Fruit fly (Drosophila melanogaster) whole organism, embryonic: ENCODE data around the gene Helz.

Source experiments
- CG10147 ChIP-seq: fragments of 200-800 bp; sonication (Bioruptor generic); optimal IDR thresholded peaks from 2 replicates; lab custom pipeline; 2019; ENCODE audit warnings: missing biosample characterization, mild to moderate bottlenecking, missing genetic modification characterization, moderate library complexity
- CG1024 ChIP-seq: fragments of 200-800 bp; sonication (Bioruptor generic); IDR thresholded peaks from 2 replicates; pipeline ENCODE4 v1.3.6; 2022; ENCODE audit warnings: missing biosample characterization, missing genetic modification characterization
- CG11456 ChIP-seq: fragments of 200-800 bp; sonication (Bioruptor generic); IDR thresholded peaks from 3 replicates; pipeline ENCODE4 v1.3.6; 2022; ENCODE audit warnings: missing biosample characterization, missing genetic modification characterization
- CG11723 ChIP-seq: fragments of 200-800 bp; sonication (Bioruptor generic); optimal IDR thresholded peaks from 2 replicates; lab custom pipeline; 2017; ENCODE audit warnings: missing biosample characterization, mild to moderate bottlenecking, missing genetic modification characterization
- CG12299 ChIP-seq: fragments of 200-800 bp; sonication (Bioruptor generic); optimal IDR thresholded peaks from 2 replicates; lab custom pipeline; 2018; ENCODE audit warnings: missing biosample characterization, mild to moderate bottlenecking, missing genetic modification characterization
- CG12769 ChIP-seq: fragments of 200-800 bp; sonication (Bioruptor generic); optimal IDR thresholded peaks from 2 replicates; lab custom pipeline; 2019; ENCODE audit warnings: missing biosample characterization, mild to moderate bottlenecking, missing genetic modification characterization, moderate library complexity
- CG13123 ChIP-seq: fragments of 200-800 bp; sonication (Bioruptor generic); optimal IDR thresholded peaks from 2 replicates; lab custom pipeline; 2016; ENCODE audit warnings: missing biosample characterization, missing genetic modification characterization
- CG14965 ChIP-seq: fragments of 200-800 bp; sonication (Bioruptor generic); optimal IDR thresholded peaks from 2 replicates; lab custom pipeline; 2016; ENCODE audit warnings: missing biosample characterization, missing genetic modification characterization, borderline replicate concordance
- CG1529 ChIP-seq: fragments of 200-800 bp; sonication (Bioruptor generic); optimal IDR thresholded peaks from 3 replicates; lab custom pipeline; 2018; ENCODE audit warnings: missing biosample characterization, missing genetic modification characterization
- CG15696 ChIP-seq: fragments of 200-800 bp; sonication (Bioruptor generic); optimal IDR thresholded peaks from 2 replicates; lab custom pipeline; 2019; ENCODE audit warnings: missing biosample characterization, mild to moderate bottlenecking, missing genetic modification characterization, moderate library complexity
- CG1647 ChIP-seq: fragments of 200-800 bp; sonication (Bioruptor generic); optimal IDR thresholded peaks from 3 replicates; lab custom pipeline; 2016; ENCODE audit warnings: missing biosample characterization, missing genetic modification characterization
- CG1792 ChIP-seq: fragments of 200-800 bp; sonication (Bioruptor generic); optimal IDR thresholded peaks from 2 replicates; lab custom pipeline; 2016; ENCODE audit warnings: missing biosample characterization, missing genetic modification characterization
- CG2116 ChIP-seq: fragments of 200-800 bp; sonication (Bioruptor generic); optimal IDR thresholded peaks from 3 replicates; lab custom pipeline; 2018; ENCODE audit warnings: missing biosample characterization, mild to moderate bottlenecking, missing genetic modification characterization
- CG2129 ChIP-seq: fragments of 200-800 bp; sonication (Bioruptor generic); IDR thresholded peaks from 2 replicates; pipeline ENCODE4 v1.3.6; 2022; ENCODE audit warnings: missing biosample characterization, missing genetic modification characterization; ENCODE audit not compliant: partially characterized antibody
- CG2875 ChIP-seq: fragments of 200-800 bp; sonication (Bioruptor generic); optimal IDR thresholded peaks from 2 replicates; lab custom pipeline; 2017; ENCODE audit warnings: missing biosample characterization, mild to moderate bottlenecking, missing genetic modification characterization, missing genetic modification reagents
- CG32532 ChIP-seq: fragments of 200-800 bp; sonication (Bioruptor generic); IDR thresholded peaks from 2 replicates; pipeline ENCODE4 v1.3.6; 2022; ENCODE audit warnings: missing biosample characterization, missing genetic modification characterization
- CG3281 ChIP-seq: fragments of 200-800 bp; sonication (Bioruptor generic); optimal IDR thresholded peaks from 3 replicates; lab custom pipeline; 2017; ENCODE audit warnings: missing biosample characterization, mild to moderate bottlenecking, missing genetic modification characterization
- CG4707 ChIP-seq: fragments of 200-800 bp; sonication (Bioruptor generic); optimal IDR thresholded peaks from 2 replicates; lab custom pipeline; 2018; ENCODE audit warnings: missing biosample characterization, mild to moderate bottlenecking, missing genetic modification characterization, moderate library complexity
- CG9215 ChIP-seq: fragments of 200-800 bp; sonication (Bioruptor generic); IDR thresholded peaks from 2 replicates; pipeline ENCODE4 v1.3.6; 2022; ENCODE audit warnings: missing biosample characterization, missing genetic modification characterization
- CG9876 ChIP-seq: fragments of 200-800 bp; sonication (Bioruptor generic); optimal IDR thresholded peaks from 2 replicates; lab custom pipeline; 2016; ENCODE audit warnings: missing biosample characterization, missing genetic modification characterization
- Dfd ChIP-seq, 2 experiments: fragments of >200 bp; optimal IDR thresholded peaks; 2 replicates each; lab custom pipeline; 2017; ENCODE audit warnings: missing biosample characterization in 2 of 2, missing genetic modification characterization in 2 of 2
- Dip3 ChIP-seq: fragments of 200-800 bp; sonication (Bioruptor generic); optimal IDR thresholded peaks from 3 replicates; lab custom pipeline; 2016; ENCODE audit warnings: missing biosample characterization, missing genetic modification characterization
- H2.0 ChIP-seq: fragments of 200-800 bp; sonication (Bioruptor generic); IDR thresholded peaks from 2 replicates; pipeline ENCODE4 v1.3.6; 2022; ENCODE audit warnings: missing biosample characterization, missing genetic modification characterization
- Hr39 ChIP-seq: fragments of >200 bp; optimal IDR thresholded peaks from 2 replicates; lab custom pipeline; 2017
- Hr51 ChIP-seq, 2 experiments: fragments of 200-800 bp; sonication (Bioruptor generic); optimal IDR thresholded peaks; 2 replicates in 1 of 2; 3 replicates in 1 of 2; lab custom pipeline; 2016 to 2018; ENCODE audit warnings: missing biosample characterization in 2 of 2, missing genetic modification characterization in 2 of 2, mild to moderate bottlenecking in 1 of 2, moderate library complexity in 1 of 2
- Nf-YA ChIP-seq: fragments of 200-800 bp; sonication (Bioruptor generic); IDR thresholded peaks from 2 replicates; pipeline ENCODE4 v1.3.6; 2022; ENCODE audit warnings: missing biosample characterization, missing genetic modification characterization
- Scr ChIP-seq: fragments of 200-800 bp; sonication (Bioruptor generic); IDR thresholded peaks from 2 replicates; pipeline ENCODE4 v1.3.6; 2022; ENCODE audit warnings: missing biosample characterization, missing genetic modification characterization; ENCODE audit not compliant: partially characterized antibody
- Side ChIP-seq: fragments of 200-800 bp; sonication (Bioruptor generic); optimal IDR thresholded peaks from 2 replicates; lab custom pipeline; 2016; ENCODE audit warnings: missing biosample characterization, missing genetic modification characterization
- Stat92E ChIP-seq, 3 experiments: fragments of >200 bp in 2 of 3; fragments of 200-800 bp in 1 of 3; sonication (Bioruptor generic) in 1 of 3; optimal IDR thresholded peaks; 2 replicates each; lab custom pipeline; 2017 to 2019; ENCODE audit warnings: missing biosample characterization in 3 of 3, missing genetic modification characterization in 3 of 3, mild to moderate bottlenecking in 1 of 3, moderate library complexity in 1 of 3
- Trl ChIP-seq, 3 experiments: fragments of >200 bp in 2 of 3; fragments of 200-800 bp in 1 of 3; sonication (Bioruptor generic) in 1 of 3; optimal IDR thresholded peaks; 2 replicates in 1 of 3; 3 replicates in 2 of 3; lab custom pipeline; 2016 to 2017; ENCODE audit warnings: missing biosample characterization in 1 of 3, missing genetic modification characterization in 1 of 3
- bbx ChIP-seq: fragments of 200-800 bp; sonication (Bioruptor generic); IDR thresholded peaks from 2 replicates; pipeline ENCODE4 v1.3.6; 2022; ENCODE audit warnings: missing biosample characterization, missing genetic modification characterization; ENCODE audit not compliant: partially characterized antibody
- bigmax ChIP-seq: fragments of 200-800 bp; sonication (Bioruptor generic); optimal IDR thresholded peaks from 2 replicates; lab custom pipeline; 2018; ENCODE audit warnings: missing biosample characterization, mild to moderate bottlenecking, missing genetic modification characterization
- crol ChIP-seq: fragments of 200-800 bp; sonication (Bioruptor generic); IDR thresholded peaks from 2 replicates; pipeline ENCODE4 v1.3.6; 2022; ENCODE audit warnings: missing biosample characterization, missing genetic modification characterization
- crp ChIP-seq, 2 experiments: fragments of 200-800 bp; sonication (Bioruptor generic); optimal IDR thresholded peaks; 2 replicates in 1 of 2; 3 replicates in 1 of 2; lab custom pipeline; 2017; ENCODE audit warnings: missing biosample characterization in 2 of 2, missing genetic modification characterization in 2 of 2, mild to moderate bottlenecking in 1 of 2, moderate library complexity in 1 of 2
- dmrt11E ChIP-seq: fragments of 200-800 bp; sonication (Bioruptor generic); optimal IDR thresholded peaks from 3 replicates; lab custom pipeline; 2018; ENCODE audit warnings: missing biosample characterization, mild to moderate bottlenecking, missing genetic modification characterization, moderate library complexity
- en ChIP-seq: fragments of 200-800 bp; sonication (Bioruptor generic); optimal IDR thresholded peaks from 2 replicates; lab custom pipeline; 2016; ENCODE audit warnings: missing biosample characterization, missing genetic modification characterization
- fru ChIP-seq: fragments of >200 bp; optimal IDR thresholded peaks from 2 replicates; lab custom pipeline; 2017
- gem ChIP-seq: fragments of 200-800 bp; sonication (Bioruptor generic); optimal IDR thresholded peaks from 2 replicates; lab custom pipeline; 2019; ENCODE audit warnings: missing biosample characterization, mild to moderate bottlenecking, missing genetic modification characterization, moderate library complexity
- gfzf ChIP-seq: fragments of 200-800 bp; sonication (Bioruptor generic); optimal IDR thresholded peaks from 2 replicates; lab custom pipeline; 2016; ENCODE audit warnings: missing biosample characterization, mild to moderate bottlenecking, missing genetic modification characterization, moderate library complexity
- gro ChIP-seq: fragments of 200-800 bp; sonication (Bioruptor generic); optimal IDR thresholded peaks from 2 replicates; lab custom pipeline; 2016; ENCODE audit warnings: missing biosample characterization, missing genetic modification characterization
- kah ChIP-seq: fragments of 200-800 bp; sonication (Bioruptor generic); optimal IDR thresholded peaks from 2 replicates; lab custom pipeline; 2018; ENCODE audit warnings: missing biosample characterization, mild to moderate bottlenecking, missing genetic modification characterization
- kni ChIP-seq: fragments of 200-800 bp; sonication (Bioruptor generic); optimal IDR thresholded peaks from 3 replicates; lab custom pipeline; 2017; ENCODE audit warnings: mild to moderate bottlenecking, missing biosample characterization, missing genetic modification reagents, missing genetic modification characterization
- pzg ChIP-seq: fragments of 200-800 bp; sonication (Bioruptor generic); optimal IDR thresholded peaks from 3 replicates; lab custom pipeline; 2018; ENCODE audit warnings: missing biosample characterization, mild to moderate bottlenecking, missing genetic modification characterization, moderate library complexity
- scrt ChIP-seq: fragments of 200-800 bp; sonication (Bioruptor generic); optimal IDR thresholded peaks from 2 replicates; lab custom pipeline; 2018; ENCODE audit warnings: missing biosample characterization, mild to moderate bottlenecking, missing genetic modification characterization, moderate library complexity
- slou ChIP-seq: fragments of 200-800 bp; sonication (Bioruptor generic); optimal IDR thresholded peaks from 3 replicates; lab custom pipeline; 2016; ENCODE audit warnings: missing biosample characterization, missing genetic modification characterization
- tap ChIP-seq: fragments of 200-800 bp; optimal IDR thresholded peaks from 3 replicates; lab custom pipeline; 2019; ENCODE audit warnings: missing biosample characterization, mild to moderate bottlenecking, missing genetic modification characterization, moderate library complexity
- tna ChIP-seq: fragments of 200-800 bp; sonication (Bioruptor generic); IDR thresholded peaks from 2 replicates; pipeline ENCODE4 v1.3.6; 2022; ENCODE audit warnings: missing biosample characterization, missing genetic modification characterization; ENCODE audit not compliant: partially characterized antibody

Gene Helz

dm6 chr3L:14761837-14762785 lies 27.6 kb upstream of the Helz start, which contains the start of the genes Tsen34 and Mgat4a (continued):
- TF ChIP-seq CG10147 (no peak), crol (GFP tag; lab: Robert Waterston, UW) (no peak), gem (tag; lab: Kevin White, UChicago) (no peak), CG2875 (GFP tag; lab: Kevin White, UChicago) (no peak), CG9876 (GFP tag; lab: Kevin White, UChicago) (peak; percentile 17), Scr (peak; percentile 45), Dfd (GFP tag; optimal IDR thresholded peaks at IDR 0.05; lab: Kevin White, UChicago) (no peak), CG4707 (GFP tag; lab: Kevin White, UChicago) (no peak), CG11456 (GFP tag; lab: Robert Waterston, UW) (peak; percentile 78; the same call in 2 of the 3 replicates), CG2129 (GFP tag; lab: Robert Waterston, UW) (no peak), Trl (optimal IDR thresholded peaks at IDR 0.05; lab: Kevin White, UChicago) (no peak), Trl (GFP tag; optimal IDR thresholded peaks at IDR 0.05; lab: Kevin White, UChicago) (peak; percentile 32), en (GFP tag; lab: Kevin White, UChicago) (no peak), CG9215 (GFP tag; lab: Robert Waterston, UW) (no peak; the same call in 1 of the 2 replicates), kah (peak; percentile 77), Dip3 (GFP tag; lab: Kevin White, UChicago) (peak; percentile 3), gro (GFP tag; lab: Kevin White, UChicago) (peak; percentile 77), pzg (GFP tag; lab: Kevin White, UChicago) (peak; percentile 95), H2.0 (GFP tag; lab: Robert Waterston, UW) (0 out of 2 replicates have a peak, but pooled peaks have one; percentile 29), CG3281 (GFP tag; lab: Kevin White, UChicago) (peak; percentile 78), bbx (GFP tag; lab: Robert Waterston, UW) (peak; percentile 73), Nf-YA (GFP tag; lab: Robert Waterston, UW) (0 out of 2 replicates have a peak, but pooled peaks have one; percentile 38), CG1792 (GFP tag; lab: Kevin White, UChicago) (peak; percentile 58), crp (GFP tag; optimal IDR thresholded peaks at IDR 0.05; lab: Kevin White, UChicago) (peak in 1 of 2 experiments; percentile 39), kni (GFP tag; lab: Kevin White, UChicago) (peak; percentile 11), slou (GFP tag; lab: Kevin White, UChicago) (peak; percentile 49), CG32532 (GFP tag; lab: Robert Waterston, UW) (peak; percentile 54; the same call in 1 of the 2 replicates), Side (peak; percentile 41), tap (tag; lab: Kevin White, UChicago) (peak; percentile 15), bigmax (GFP tag; lab: Kevin White, UChicago) (peak; percentile 6), CG15696 (tag; lab: Kevin White, UChicago) (peak; percentile 30), Hr39 (no peak), fru (lab: Kevin White, UChicago) (no peak), CG1024 (no peak; the same call in 1 of the 2 replicates), CG2116 (GFP tag; lab: Kevin White, UChicago) (peak; percentile 71), tna (peak; percentile 47; the same call in 1 of the 2 replicates), CG14965 (GFP tag; lab: Kevin White, UChicago) (peak; percentile 27), Stat92E (GFP tag; optimal IDR thresholded peaks at IDR 0.05; lab: Kevin White, UChicago) (peak in 1 of 3 experiments; percentile 37), Hr51 (GFP tag; optimal IDR thresholded peaks at IDR 0.05; lab: Kevin White, UChicago) (peak in 1 of 2 experiments; percentile 47), CG12769 (tag; lab: Kevin White, UChicago) (no peak), scrt (GFP tag; lab: Kevin White, UChicago) (peak; percentile 90), dmrt11E (tag; lab: Kevin White, UChicago) (no peak), CG1647 (GFP tag; lab: Kevin White, UChicago) (peak; percentile 57), CG12299 (tag; lab: Kevin White, UChicago) (no peak), gfzf (GFP tag; lab: Kevin White, UChicago) (peak; percentile 34), CG11723 (no peak), CG1529 (GFP tag; lab: Kevin White, UChicago) (no peak), CG13123 (GFP tag; lab: Kevin White, UChicago) (no peak)
